Fruit fly (Drosophila melanogaster) whole organism, prepupa: ENCODE data around the gene CG6048.

ENCODE experiments used
- acj6 ChIP-seq: fragments of 200-800 bp; sonication (Bioruptor generic); optimal IDR thresholded peaks from 3 replicates; lab custom pipeline; 2016; ENCODE audit warnings: missing biosample characterization, missing genetic modification characterization
- svp ChIP-seq: fragments of 200-800 bp; sonication (Bioruptor generic); peaks from one replicate; lab custom pipeline; 2016; ENCODE audit warnings: missing biosample characterization, missing genetic modification characterization

DNA sequence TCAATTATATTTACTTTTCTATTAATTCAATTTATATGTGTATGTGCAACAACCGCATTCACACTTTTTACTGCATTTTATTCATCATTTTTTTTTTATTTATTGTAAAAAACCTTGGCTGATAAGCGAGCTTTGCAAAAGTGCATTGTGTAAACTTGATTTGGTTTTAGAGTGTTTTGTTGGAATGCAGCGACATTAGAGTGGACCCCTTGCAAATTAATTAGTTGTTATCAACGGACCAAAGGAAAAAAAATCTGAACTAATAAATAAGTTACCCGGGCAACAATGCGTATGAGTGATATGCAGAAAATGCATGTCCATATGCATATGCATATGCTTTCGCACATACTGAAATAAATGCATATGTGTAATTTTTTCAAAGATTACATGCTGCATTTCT lies 31.4 kb upstream of the CG6048 start:
- no peak for TF ChIP-seq svp (GFP tag; lab: Kevin White, UChicago)
- TF ChIP-seq acj6 (GFP tag; lab: Kevin White, UChicago), result no peak
